Worm (Caenorhabditis elegans): ENCODE data around the gene Y73F8A.22.

The Y73F8A.22 gene

ce11 chrIV:15453137-15453788, 12.1 kb upstream of the Y73F8A.22 start, which contains the start of gene gtf-2H4:
TSS of gene gtf-2H4 (minus strand) at chrIV:15453187.
- no peak for TF ChIP-seq cebp-1 (GFP tag; IDR thresholded peaks at IDR 0.05)
- TF ChIP-seq cebp-1 (tag; optimal IDR thresholded peaks at IDR 0.05), result peak; percentile 38
- no peak for TF ChIP-seq mel-28 (tag; optimal IDR thresholded peaks at IDR 0.05; ENCODE audit: borderline replicate concordance)

- no peak for TF ChIP-seq efl-1 (GFP tag; optimal IDR thresholded peaks at IDR 0.05)
- no peak for TF ChIP-seq gei-17 (GFP tag; optimal IDR thresholded peaks at IDR 0.05)
- TF ChIP-seq snpc-4 (GFP tag; optimal IDR thresholded peaks at IDR 0.05), result no peak
- TF ChIP-seq snpc-4 (tag; optimal IDR thresholded peaks at IDR 0.05), result no peak
- TF ChIP-seq lsy-27 (tag; optimal IDR thresholded peaks at IDR 0.05; ENCODE audit: borderline replicate concordance, insufficient read depth), result no peak
- no peak for TF ChIP-seq nhr-80 (tag; optimal IDR thresholded peaks at IDR 0.05)
- TF ChIP-seq mel-28 (tag; optimal IDR thresholded peaks at IDR 0.05; ENCODE audit: borderline replicate concordance), result no peak
- no peak for TF ChIP-seq snpc-3.4 (tag; optimal IDR thresholded peaks at IDR 0.05)
- TF ChIP-seq dox-1 (GFP tag; IDR thresholded peaks at IDR 0.05), result no peak
- TF ChIP-seq somi-1 (GFP tag; optimal IDR thresholded peaks at IDR 0.05), result no peak
- TF ChIP-seq F10E7.11 (tag; optimal IDR thresholded peaks at IDR 0.05), result no peak
- no peak for TF ChIP-seq ccch-3 (GFP tag; optimal IDR thresholded peaks at IDR 0.05)
- no peak for TF ChIP-seq ceh-40 (GFP tag; IDR thresholded peaks at IDR 0.05)
- TF ChIP-seq unc-130 (GFP tag; optimal IDR thresholded peaks at IDR 0.05), result no peak
- TF ChIP-seq egrh-3 (GFP tag; IDR thresholded peaks at IDR 0.05), result no peak
- no peak for TF ChIP-seq attf-6 (GFP tag; IDR thresholded peaks at IDR 0.05)
- no peak for TF ChIP-seq mxl-1 (tag; optimal IDR thresholded peaks at IDR 0.05)
- no peak for TF ChIP-seq nhr-179 (tag; optimal IDR thresholded peaks at IDR 0.05)
- no peak for TF ChIP-seq B0035.1 (tag; optimal IDR thresholded peaks at IDR 0.05)
These were observed 3.3 kb upstream of the Y73F8A.22 start, which contains the start of gene Y73F8A.23 for ce11 chrIV:15444481-15444880. TSS of gene Y73F8A.23 (minus strand) at chrIV:15444581.

- TF ChIP-seq attf-6 (GFP tag; IDR thresholded peaks at IDR 0.05) (peak; percentile 67), snpc-4 (GFP tag; optimal IDR thresholded peaks at IDR 0.05) (peak; percentile 48), snpc-4 (tag; optimal IDR thresholded peaks at IDR 0.05) (peak; percentile 30 to 94 (median 53))
These were observed 5.8 kb downstream of the Y73F8A.22 start for ce11 chrIV:15435345-15435971.

ce11 chrIV:15433805-15434204, 7.4 kb downstream of the Y73F8A.22 start:
- peak; percentile 96 for TF ChIP-seq attf-6 (GFP tag; IDR thresholded peaks at IDR 0.05)
- peak; percentile 65 for TF ChIP-seq rpc-1 (optimal IDR thresholded peaks at IDR 0.05)
- TF ChIP-seq rpc-1 (tag; optimal IDR thresholded peaks at IDR 0.05), result peak; percentile 83
- TF ChIP-seq aptf-3 (GFP tag; IDR thresholded peaks at IDR 0.05), result no peak
- TF ChIP-seq nfyb-1 (GFP tag; IDR thresholded peaks at IDR 0.05), result no peak
- TF ChIP-seq B0261.1 (tag; optimal IDR thresholded peaks at IDR 0.05), result peak; percentile 68
- peak; percentile 89 for TF ChIP-seq tbp1 (GFP tag; optimal IDR thresholded peaks at IDR 0.05)
- TF ChIP-seq ceh-58 (GFP tag; IDR thresholded peaks at IDR 0.05), result no peak
- TF ChIP-seq ztf-26 (tag; optimal IDR thresholded peaks at IDR 0.05), result no peak
- no peak for TF ChIP-seq madf-3 (GFP tag; IDR thresholded peaks at IDR 0.05)
- no peak for TF ChIP-seq sptf-2 (GFP tag; optimal IDR thresholded peaks at IDR 0.05)
- TF ChIP-seq snpc-3.4 (tag; optimal IDR thresholded peaks at IDR 0.05), result no peak
- no peak for TF ChIP-seq F22D6.2 (tag; optimal IDR thresholded peaks at IDR 0.05)
- no peak for TF ChIP-seq nhr-27 (tag; optimal IDR thresholded peaks at IDR 0.05)
- TF ChIP-seq lsl-1 (GFP tag; optimal IDR thresholded peaks at IDR 0.05), result no peak
- TF ChIP-seq nfya-1 (tag; optimal IDR thresholded peaks at IDR 0.05; ENCODE audit: borderline replicate concordance, insufficient read depth), result no peak
- no peak for TF ChIP-seq B0019.2 (GFP tag; conservative IDR thresholded peaks at IDR 0.05)
- TF ChIP-seq snpc-4 (GFP tag; optimal IDR thresholded peaks at IDR 0.05), result peak; percentile 89
- TF ChIP-seq snpc-4 (tag; optimal IDR thresholded peaks at IDR 0.05), result peak in 3 of 4 experiments; percentile 93 to 97 (median 96)
- no peak for TF ChIP-seq sea-2 (GFP tag; IDR thresholded peaks at IDR 0.05)
- TF ChIP-seq ets-4 (GFP tag; optimal IDR thresholded peaks at IDR 0.05), result no peak
- TF ChIP-seq Y67H2A.10 (GFP tag; conservative IDR thresholded peaks at IDR 0.05), result no peak
- no peak for TF ChIP-seq mcd-1 (GFP tag; IDR thresholded peaks at IDR 0.05)
- no peak for TF ChIP-seq Y95B8A.8 (GFP tag; IDR thresholded peaks at IDR 0.05)
- TF ChIP-seq bed-2 (GFP tag; IDR thresholded peaks at IDR 0.05), result no peak

Measured in whole organism, young adult.